Worm (Caenorhabditis elegans) whole organism, mixed stage, embryonic: ENCODE measurements around the gene F08F3.8.

Experiments used
- M03D4.4 ChIP-seq: sonication (generic microtip); optimal IDR thresholded peaks from 2 replicates; lab custom pipeline; 2017; ENCODE audit warnings: mild to moderate bottlenecking, missing genetic modification characterization, missing compliant biosample characterization
- bed-3 ChIP-seq: fragments of 200-800 bp; sonication (Bioruptor generic); optimal IDR thresholded peaks from 3 replicates; lab custom pipeline; 2018; ENCODE audit warnings: mild to moderate bottlenecking, missing genetic modification characterization, moderate library complexity, missing compliant biosample characterization
- blmp-1 ChIP-seq: fragments of 150-350 bp; optimal IDR thresholded peaks from 2 replicates; lab custom pipeline; 2014; ENCODE audit warnings: missing biosample characterization, missing genetic modification characterization
- ceh-39 ChIP-seq: fragments of 150-350 bp; optimal IDR thresholded peaks from 2 replicates; lab custom pipeline; 2014; ENCODE audit warnings: missing biosample characterization, missing genetic modification characterization
- ceh-43 ChIP-seq: fragments of 200-800 bp; sonication (Bioruptor generic); optimal IDR thresholded peaks from 2 replicates; lab custom pipeline; 2018; ENCODE audit warnings: mild to moderate bottlenecking, missing genetic modification characterization, moderate library complexity, missing compliant biosample characterization
- drap-1 ChIP-seq: fragments of 200-800 bp; sonication (Bioruptor generic); optimal IDR thresholded peaks from 3 replicates; lab custom pipeline; 2018; ENCODE audit warnings: mild to moderate bottlenecking, missing genetic modification characterization, missing compliant biosample characterization
- elt-1 ChIP-seq: sonication (generic microtip); optimal IDR thresholded peaks from 2 replicates; lab custom pipeline; 2017; ENCODE audit warnings: missing genetic modification characterization, mild to moderate bottlenecking, missing compliant biosample characterization, antibody characterized with exemption, moderate library complexity, borderline replicate concordance; ENCODE audit not compliant: insufficient read depth
- elt-3 ChIP-seq: fragments of 150-350 bp; optimal IDR thresholded peaks from 2 replicates; lab custom pipeline; 2014; ENCODE audit warnings: missing biosample characterization, missing genetic modification characterization
- flh-1 ChIP-seq: fragments of 200-800 bp; sonication (Bioruptor generic); optimal IDR thresholded peaks from 2 replicates; lab custom pipeline; 2018; ENCODE audit warnings: mild to moderate bottlenecking, missing genetic modification characterization, moderate library complexity, missing compliant biosample characterization
- hlh-1 ChIP-seq: fragments of 150-350 bp; optimal IDR thresholded peaks from 2 replicates; lab custom pipeline; 2014; ENCODE audit warnings: missing biosample characterization, missing genetic modification reagents, missing genetic modification characterization
- lin-13 ChIP-seq: fragments of 150-350 bp; optimal IDR thresholded peaks from 2 replicates; lab custom pipeline; 2014; ENCODE audit warnings: missing biosample characterization, missing genetic modification characterization
- lsy-2 ChIP-seq: fragments of 150-350 bp; optimal IDR thresholded peaks from 2 replicates; lab custom pipeline; 2014; ENCODE audit warnings: missing biosample characterization, missing genetic modification characterization
- mab-5 ChIP-seq: fragments of 150-350 bp; optimal IDR thresholded peaks from 2 replicates; lab custom pipeline; 2014; ENCODE audit warnings: missing biosample characterization, missing genetic modification characterization
- mep-1 ChIP-seq: fragments of 150-350 bp; optimal IDR thresholded peaks from 2 replicates; lab custom pipeline; 2017; ENCODE audit warnings: missing biosample characterization, missing genetic modification reagents, missing genetic modification characterization, inconsistent platforms
- nhr-12 ChIP-seq: fragments of 150-350 bp; optimal IDR thresholded peaks from 2 replicates; lab custom pipeline; 2014; ENCODE audit warnings: missing biosample characterization, missing genetic modification characterization
- nhr-2 ChIP-seq: fragments of 150-350 bp; optimal IDR thresholded peaks from 2 replicates; lab custom pipeline; 2014; ENCODE audit warnings: missing biosample characterization, missing genetic modification characterization
- nhr-237 ChIP-seq: fragments of 150-350 bp; optimal IDR thresholded peaks from 2 replicates; lab custom pipeline; 2014; ENCODE audit warnings: missing biosample characterization, missing genetic modification characterization
- nhr-28 ChIP-seq: fragments of 150-350 bp; optimal IDR thresholded peaks from 2 replicates; lab custom pipeline; 2014; ENCODE audit warnings: missing biosample characterization, missing genetic modification characterization
- nhr-76 ChIP-seq: sonication (generic microtip); optimal IDR thresholded peaks from 2 replicates; lab custom pipeline; 2017; ENCODE audit warnings: missing biosample characterization, missing genetic modification characterization
- sem-2 ChIP-seq: fragments of 200-800 bp; sonication (Bioruptor generic); optimal IDR thresholded peaks from 2 replicates; lab custom pipeline; 2018; ENCODE audit warnings: mild to moderate bottlenecking, missing genetic modification characterization, missing compliant biosample characterization
- snpc-4 ChIP-seq: fragments of 150-350 bp; optimal IDR thresholded peaks from 2 replicates; lab custom pipeline; 2014; ENCODE audit warnings: missing biosample characterization, missing genetic modification characterization
- sptf-1 ChIP-seq: sonication (generic microtip); optimal IDR thresholded peaks from 2 replicates; lab custom pipeline; 2017; ENCODE audit warnings: mild to moderate bottlenecking, missing genetic modification characterization, moderate library complexity, missing compliant biosample characterization
- tbx-8 ChIP-seq: fragments of 200-800 bp; sonication (Bioruptor generic); optimal IDR thresholded peaks from 2 replicates; lab custom pipeline; 2018; ENCODE audit warnings: mild to moderate bottlenecking, missing genetic modification characterization, moderate library complexity, missing compliant biosample characterization
- unc-120 ChIP-seq: sonication (generic microtip); optimal IDR thresholded peaks from 2 replicates; lab custom pipeline; 2017; ENCODE audit warnings: missing genetic modification characterization, missing compliant biosample characterization; ENCODE audit not compliant: poor library complexity, severe bottlenecking
- unc-39 ChIP-seq: fragments of 150-350 bp; optimal IDR thresholded peaks from 2 replicates; lab custom pipeline; 2014; ENCODE audit warnings: missing biosample characterization, missing genetic modification characterization
- unc-62 ChIP-seq: fragments of 150-350 bp; optimal IDR thresholded peaks from 2 replicates; lab custom pipeline; 2014; ENCODE audit warnings: missing biosample characterization, missing genetic modification reagents, missing genetic modification characterization
- zip-8 ChIP-seq: fragments of 150-350 bp; optimal IDR thresholded peaks from 2 replicates; lab custom pipeline; 2014; ENCODE audit warnings: missing biosample characterization, missing genetic modification characterization
- ztf-11 ChIP-seq: fragments of 150-350 bp; optimal IDR thresholded peaks from 2 replicates; lab custom pipeline; 2014; ENCODE audit warnings: missing biosample characterization, missing genetic modification characterization

F08F3.8 gene

DNA sequence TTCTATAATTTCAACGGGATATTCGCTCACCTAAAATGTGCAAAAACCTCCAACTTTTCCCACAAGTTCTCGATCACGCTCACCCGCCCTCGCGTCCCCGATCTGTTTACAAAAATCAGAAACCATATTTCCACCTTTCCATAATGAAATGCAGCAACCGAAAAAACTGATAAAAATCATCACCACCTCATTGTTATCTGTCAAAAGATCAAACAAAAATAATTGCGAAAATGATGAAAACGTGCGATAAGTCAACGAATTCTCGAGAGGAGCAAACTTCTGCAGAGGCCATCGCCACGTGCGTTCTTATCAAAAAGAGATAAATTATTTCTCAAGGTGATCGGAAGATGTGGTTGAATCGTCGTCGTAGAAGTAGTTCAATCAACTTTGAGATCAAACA, 7.4 kb downstream of the F08F3.8 start:
- peak; percentile 81 for TF ChIP-seq elt-1 (tag; lab: Kevin White, UChicago)
- TF ChIP-seq sem-2 (GFP tag; lab: Kevin White, UChicago) = no peak

ce11 chrV:5423120-5423519, 9.3 kb downstream of the F08F3.8 start, which contains the start of gene cyp-14A5:
cyp-14A5 (minus strand) TSS chrV:5423282.
- TF ChIP-seq lsy-2 (no peak), bed-3 (GFP tag; lab: Kevin White, UChicago) (no peak), mep-1 (tag; lab: Kevin White, UChicago) (no peak), tbx-8 (GFP tag; lab: Kevin White, UChicago) (no peak), ztf-11 (no peak), nhr-12 (tag; lab: Kevin White, UChicago) (no peak), elt-1 (tag; lab: Kevin White, UChicago) (peak; percentile 2), flh-1 (no peak)

DNA sequence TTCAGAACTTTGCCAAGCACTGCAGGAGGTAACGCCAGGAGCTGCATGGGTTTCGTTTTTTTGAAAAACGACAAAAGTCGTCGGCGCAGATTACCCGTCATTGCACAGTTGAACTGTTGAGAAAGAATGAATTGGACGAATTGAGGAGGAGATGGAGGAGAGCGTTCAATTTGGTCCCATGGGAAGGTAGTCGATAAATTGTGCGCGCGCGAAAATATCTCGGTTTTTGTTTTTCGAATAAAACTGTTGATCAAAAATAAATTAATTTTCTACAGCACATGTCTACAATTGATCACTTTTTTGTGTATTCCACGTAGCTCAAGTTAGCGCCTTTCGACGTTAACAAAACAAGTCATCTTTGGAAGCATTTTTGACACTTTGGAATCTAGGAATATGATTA, 12.5 kb downstream of the F08F3.8 start, which contains the start of gene F08F3.6:
Gene F08F3.6, minus strand, starts transcription at position 153 of the 400 bp plus-strand sequence.
- no peak for TF ChIP-seq sptf-1 (tag; lab: Kevin White, UChicago)
- no peak for TF ChIP-seq nhr-28 (tag; lab: Kevin White, UChicago)
- no peak for TF ChIP-seq sem-2 (GFP tag; lab: Kevin White, UChicago)
- TF ChIP-seq lin-13 (tag; lab: Kevin White, UChicago) = no peak
- no peak for TF ChIP-seq hlh-1
- no peak for TF ChIP-seq nhr-237 (tag; lab: Kevin White, UChicago)
- no peak for TF ChIP-seq elt-3 (tag; lab: Kevin White, UChicago)
- no peak for TF ChIP-seq ceh-39 (tag; lab: Kevin White, UChicago)
- TF ChIP-seq ztf-11 = no peak
- TF ChIP-seq mab-5 (tag; lab: Kevin White, UChicago) = no peak
- no peak for TF ChIP-seq unc-120 (tag; lab: Kevin White, UChicago)

ce11 chrV:5412808-5413405, 19.5 kb downstream of the F08F3.8 start, which contains the start of gene F08F3.10:
F08F3.10 (plus strand) TSS chrV:5413355.
- no peak for TF ChIP-seq blmp-1 (tag; lab: Kevin White, UChicago)
- TF ChIP-seq hlh-1 = peak; percentile 34
- no peak for TF ChIP-seq elt-1 (tag; lab: Kevin White, UChicago)
- no peak for TF ChIP-seq nhr-12 (tag; lab: Kevin White, UChicago)
- TF ChIP-seq nhr-2 (tag; lab: Kevin White, UChicago) = no peak
- no peak for TF ChIP-seq mab-5 (tag; lab: Kevin White, UChicago)
- TF ChIP-seq nhr-76 (tag; lab: Kevin White, UChicago) = no peak

ce11 chrV:5410679-5411078, 21.7 kb downstream of the F08F3.8 start, which contains the start of gene F08F3.4:
F08F3.4 (plus strand) TSS chrV:5410955.
- TF ChIP-seq unc-39 (tag; lab: Kevin White, UChicago) = no peak
- TF ChIP-seq nhr-12 (tag; lab: Kevin White, UChicago) = no peak

- TF ChIP-seq snpc-4 (tag; lab: Kevin White, UChicago) (no peak), unc-62 (GFP tag; lab: Kevin White, UChicago) (peak; percentile 88)
These were observed 23.5 kb downstream of the F08F3.8 start for ce11 chrV:5408921-5409320.

DNA sequence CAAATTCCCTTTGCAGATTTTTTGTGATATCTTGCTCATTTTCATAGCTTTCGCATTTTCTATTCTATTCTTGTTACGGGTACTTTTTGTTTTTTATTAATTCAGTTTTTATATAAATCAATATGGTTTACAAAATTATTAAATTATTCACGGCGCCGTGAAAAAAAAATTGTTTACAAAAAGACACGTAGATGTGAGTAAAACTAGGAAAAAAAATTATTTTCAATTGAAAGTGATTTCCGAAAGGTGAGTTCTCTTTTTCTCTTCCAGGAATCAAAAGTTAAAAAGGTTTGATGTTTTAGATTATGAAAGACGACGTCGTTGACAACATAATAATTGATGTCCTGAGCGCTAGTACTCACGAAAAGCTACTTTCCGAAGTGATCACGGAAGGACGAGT, 24.2 kb downstream of the F08F3.8 start, which contains the start of gene C25A6.1:
Gene C25A6.1, plus strand, starts transcription at position 301 of the 400 bp plus-strand sequence.
- TF ChIP-seq unc-39 (tag; lab: Kevin White, UChicago) (no peak), M03D4.4 (tag; lab: Kevin White, UChicago) (no peak), flh-1 (no peak), elt-3 (tag; lab: Kevin White, UChicago) (no peak)

DNA sequence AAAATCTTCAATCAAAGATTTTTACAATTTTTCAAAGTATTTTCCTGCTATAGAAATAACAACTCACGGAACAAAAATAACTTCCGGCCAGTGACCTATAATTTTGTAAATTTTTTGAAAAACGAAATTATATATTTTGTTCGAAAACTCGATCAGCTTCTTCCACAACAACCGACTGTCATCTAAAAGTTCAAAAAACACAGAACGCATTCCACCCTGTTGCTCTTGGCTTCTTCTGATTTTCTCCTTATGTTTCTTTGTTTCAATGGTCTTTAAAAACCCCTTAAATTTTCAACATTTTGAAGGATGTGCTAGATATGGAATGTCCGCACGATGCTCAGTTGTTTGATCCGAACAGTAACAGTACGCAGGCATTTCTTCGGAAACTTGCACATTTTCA, 27.3 kb downstream of the F08F3.8 start, which contains the start of gene dmsr-7:
Gene dmsr-7, plus strand, starts transcription at position 301 of the 400 bp plus-strand sequence.
- TF ChIP-seq unc-120 (tag; lab: Kevin White, UChicago) (no peak), M03D4.4 (tag; lab: Kevin White, UChicago) (no peak), ceh-43 (GFP tag; lab: Kevin White, UChicago) (no peak), elt-1 (tag; lab: Kevin White, UChicago) (no peak), lin-13 (tag; lab: Kevin White, UChicago) (no peak), flh-1 (no peak), nhr-2 (tag; lab: Kevin White, UChicago) (no peak), elt-3 (tag; lab: Kevin White, UChicago) (no peak), nhr-12 (tag; lab: Kevin White, UChicago) (no peak), drap-1 (GFP tag; lab: Kevin White, UChicago) (no peak), zip-8 (tag; lab: Kevin White, UChicago) (no peak)
